Worm (Caenorhabditis elegans): ENCODE results near the gene T14G8.4.

DNA sequence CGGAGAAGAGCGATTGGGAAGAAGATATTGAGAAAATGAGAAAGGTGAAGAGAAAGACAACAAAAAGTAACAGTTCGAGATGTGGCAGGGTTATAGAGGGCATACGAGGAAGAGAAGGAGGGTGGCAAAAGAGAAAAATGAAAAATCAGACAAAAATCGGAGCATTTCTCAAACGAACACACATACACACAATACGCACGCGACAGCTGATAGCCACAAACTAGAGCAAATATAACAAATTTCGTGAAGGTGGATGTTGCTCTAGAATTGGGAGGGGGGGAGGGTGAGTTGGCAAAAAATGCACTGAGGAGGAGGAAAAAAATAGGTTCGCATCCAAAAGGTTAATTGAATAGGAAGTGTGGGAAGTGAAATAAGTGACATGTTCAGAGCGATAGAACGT is 38.5 kb downstream of the T14G8.4 start:
- no peak for TF ChIP-seq him-1 (tag; optimal IDR thresholded peaks at IDR 0.05)
- no peak for TF ChIP-seq W03F9.2 (tag; optimal IDR thresholded peaks at IDR 0.05)
- no peak for TF ChIP-seq dao-5 (tag; optimal IDR thresholded peaks at IDR 0.05)
